Worm (Caenorhabditis elegans): Measurements from ENCODE around the gene F11E6.6.

The F11E6.6 gene

ce11 chrIV:17431287-17431686, 34.5 kb downstream of the F11E6.6 start, which contains the start of gene lact-6:
TSS of gene lact-6 (minus strand) at chrIV:17431387.
- TF ChIP-seq sem-2 (GFP tag; optimal IDR thresholded peaks at IDR 0.05) (no peak), cnd-1 (tag; optimal IDR thresholded peaks at IDR 0.05) (no peak), sptf-1 (tag; optimal IDR thresholded peaks at IDR 0.05) (no peak), nhr-2 (tag; optimal IDR thresholded peaks at IDR 0.05) (no peak), tbx-8 (GFP tag; optimal IDR thresholded peaks at IDR 0.05) (no peak), mep-1 (tag; optimal IDR thresholded peaks at IDR 0.05) (no peak)

- TF ChIP-seq elt-1 (tag; optimal IDR thresholded peaks at IDR 0.05; ENCODE audit: borderline replicate concordance, insufficient read depth), result no peak
- no peak for TF ChIP-seq mab-5 (tag; optimal IDR thresholded peaks at IDR 0.05)
- TF ChIP-seq elt-3 (tag; optimal IDR thresholded peaks at IDR 0.05), result no peak
- TF ChIP-seq bed-3 (GFP tag; optimal IDR thresholded peaks at IDR 0.05), result no peak
- no peak for TF ChIP-seq zip-8 (tag; optimal IDR thresholded peaks at IDR 0.05)
- no peak for TF ChIP-seq M03D4.4 (tag; optimal IDR thresholded peaks at IDR 0.05)
- TF ChIP-seq lin-32 (GFP tag; optimal IDR thresholded peaks at IDR 0.05), result no peak
- no peak for TF ChIP-seq sem-2 (GFP tag; optimal IDR thresholded peaks at IDR 0.05)
- no peak for TF ChIP-seq unc-39 (tag; optimal IDR thresholded peaks at IDR 0.05)
- TF ChIP-seq ces-1 (GFP tag; optimal IDR thresholded peaks at IDR 0.05), result no peak
- no peak for TF ChIP-seq snpc-4 (tag; optimal IDR thresholded peaks at IDR 0.05)
These were observed 38.4 kb downstream of the F11E6.6 start, which contains the start of gene C06A12.3 for ce11 chrIV:17427423-17427822. TSS of gene C06A12.3 (plus strand) at chrIV:17427723.

ce11 chrIV:17426970-17427369, 38.8 kb downstream of the F11E6.6 start:
- TF ChIP-seq elt-3 (tag; optimal IDR thresholded peaks at IDR 0.05) (no peak), nhr-76 (tag; optimal IDR thresholded peaks at IDR 0.05) (no peak), ces-1 (GFP tag; optimal IDR thresholded peaks at IDR 0.05) (peak; percentile 17)

- TF ChIP-seq flh-1 (GFP tag; optimal IDR thresholded peaks at IDR 0.05), result no peak
- no peak for TF ChIP-seq nhr-28 (tag; optimal IDR thresholded peaks at IDR 0.05)
- no peak for TF ChIP-seq lsy-2 (tag; optimal IDR thresholded peaks at IDR 0.05)
These were observed 48.1 kb downstream of the F11E6.6 start, which contains the start of gene npr-26 for ce11 chrIV:17417723-17418122. TSS of gene npr-26 (minus strand) at chrIV:17417823.
